Worm (Caenorhabditis elegans): ENCODE results near the gene Y41C4A.11.

The Y41C4A.11 gene

ce11 chrIII:11726590-11726989 lies 6.9 kb downstream of the Y41C4A.11 start, which contains the start of gene Y41C4A.12:
Gene Y41C4A.12 (minus strand): TSS chrIII:11726690.
- TF ChIP-seq pes-1 (GFP tag; IDR thresholded peaks at IDR 0.05): no peak
- no peak for TF ChIP-seq flt-1 (GFP tag; IDR thresholded peaks at IDR 0.05)
- TF ChIP-seq ama-1 (optimal IDR thresholded peaks at IDR 0.05): no peak
- no peak for TF ChIP-seq tbx-37 (GFP tag; conservative IDR thresholded peaks at IDR 0.05)
- TF ChIP-seq B0310.2 (tag; optimal IDR thresholded peaks at IDR 0.05): no peak
- no peak for TF ChIP-seq hmbx-1 (tag; optimal IDR thresholded peaks at IDR 0.05)
- TF ChIP-seq ets-7 (tag; optimal IDR thresholded peaks at IDR 0.05): no peak
- TF ChIP-seq hmg-4 (GFP tag; optimal IDR thresholded peaks at IDR 0.05): no peak
- TF ChIP-seq ceh-36 (tag; optimal IDR thresholded peaks at IDR 0.05): no peak
- no peak for TF ChIP-seq tra-4 (tag; optimal IDR thresholded peaks at IDR 0.05)
- no peak for TF ChIP-seq sea-1 (GFP tag; conservative IDR thresholded peaks at IDR 0.05)
- no peak for TF ChIP-seq F13C5.2 (tag; optimal IDR thresholded peaks at IDR 0.05)

ce11 chrIII:11727010-11727409 lies 7.3 kb downstream of the Y41C4A.11 start:
- no peak for TF ChIP-seq aly-1 (tag; optimal IDR thresholded peaks at IDR 0.05)
- TF ChIP-seq sea-1 (GFP tag; conservative IDR thresholded peaks at IDR 0.05): no peak
- no peak for TF ChIP-seq scrt-1 (GFP tag; IDR thresholded peaks at IDR 0.05)
- TF ChIP-seq ama-1 (optimal IDR thresholded peaks at IDR 0.05): no peak
- no peak for TF ChIP-seq pes-1 (GFP tag; IDR thresholded peaks at IDR 0.05)
- no peak for TF ChIP-seq tra-4 (tag; optimal IDR thresholded peaks at IDR 0.05)
- TF ChIP-seq hnd-1 (tag; optimal IDR thresholded peaks at IDR 0.05): no peak
- no peak for TF ChIP-seq F13C5.2 (tag; optimal IDR thresholded peaks at IDR 0.05)
- TF ChIP-seq tbx-11 (GFP tag; IDR thresholded peaks at IDR 0.05): no peak
- no peak for TF ChIP-seq hmbx-1 (tag; optimal IDR thresholded peaks at IDR 0.05)
- TF ChIP-seq hmg-4 (GFP tag; optimal IDR thresholded peaks at IDR 0.05): no peak
- TF ChIP-seq tbx-37 (GFP tag; conservative IDR thresholded peaks at IDR 0.05): no peak
- no peak for TF ChIP-seq ets-7 (tag; optimal IDR thresholded peaks at IDR 0.05)
- TF ChIP-seq ceh-13 (GFP tag; optimal IDR thresholded peaks at IDR 0.05): no peak
- TF ChIP-seq ceh-36 (tag; optimal IDR thresholded peaks at IDR 0.05): no peak

DNA sequence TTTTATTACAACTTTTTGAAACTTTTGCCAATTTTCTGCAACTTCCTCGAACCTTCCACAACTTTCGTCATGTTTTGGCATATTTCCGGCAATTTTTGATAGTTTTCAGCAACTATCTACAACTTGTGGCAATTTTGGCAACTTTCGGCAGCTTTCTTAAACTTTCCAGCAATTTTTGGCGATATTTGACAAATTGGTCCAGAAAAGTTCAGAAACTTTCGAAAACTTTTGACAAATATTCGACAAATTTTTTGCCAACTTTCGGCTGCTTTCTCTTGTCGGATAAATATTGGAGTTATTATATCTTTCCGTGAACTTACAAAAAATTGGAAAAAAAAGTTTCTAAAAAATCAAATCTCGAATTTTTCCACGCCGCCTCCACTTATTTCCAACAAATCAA lies 10.7 kb downstream of the Y41C4A.11 start, which contains the start of gene Y41C4A.18:
Y41C4A.18 (plus strand) TSS at position 301 of the 400 bp plus-strand sequence.
- TF ChIP-seq hmg-4 (GFP tag; optimal IDR thresholded peaks at IDR 0.05): no peak
- TF ChIP-seq pes-1 (GFP tag; IDR thresholded peaks at IDR 0.05): no peak
- no peak for TF ChIP-seq ceh-13 (GFP tag; optimal IDR thresholded peaks at IDR 0.05)
- no peak for TF ChIP-seq tra-4 (tag; optimal IDR thresholded peaks at IDR 0.05)

- TF ChIP-seq tbx-11 (GFP tag; IDR thresholded peaks at IDR 0.05): no peak
- TF ChIP-seq pes-1 (GFP tag; IDR thresholded peaks at IDR 0.05): no peak
- TF ChIP-seq aly-1 (tag; optimal IDR thresholded peaks at IDR 0.05): no peak
- no peak for TF ChIP-seq ets-7 (tag; optimal IDR thresholded peaks at IDR 0.05)
Measured at ce11 chrIII:11730850-11731249, 11.2 kb downstream of the Y41C4A.11 start.

ce11 chrIII:11731491-11731890 lies 11.8 kb downstream of the Y41C4A.11 start:
- TF ChIP-seq hnd-1 (tag; optimal IDR thresholded peaks at IDR 0.05): no peak
- no peak for TF ChIP-seq hmg-4 (GFP tag; optimal IDR thresholded peaks at IDR 0.05)

- TF ChIP-seq tbx-11 (GFP tag; IDR thresholded peaks at IDR 0.05) (no peak), scrt-1 (GFP tag; IDR thresholded peaks at IDR 0.05) (no peak), pes-1 (GFP tag; IDR thresholded peaks at IDR 0.05) (no peak), hmbx-1 (tag; optimal IDR thresholded peaks at IDR 0.05) (no peak), F13C5.2 (tag; optimal IDR thresholded peaks at IDR 0.05) (no peak), hmg-4 (GFP tag; optimal IDR thresholded peaks at IDR 0.05) (no peak), sea-1 (GFP tag; conservative IDR thresholded peaks at IDR 0.05) (no peak), tra-4 (tag; optimal IDR thresholded peaks at IDR 0.05) (no peak), aly-1 (tag; optimal IDR thresholded peaks at IDR 0.05) (no peak), ceh-13 (GFP tag; optimal IDR thresholded peaks at IDR 0.05) (no peak), ceh-36 (tag; optimal IDR thresholded peaks at IDR 0.05) (no peak), hnd-1 (tag; optimal IDR thresholded peaks at IDR 0.05) (no peak), ets-7 (tag; optimal IDR thresholded peaks at IDR 0.05) (no peak), ama-1 (optimal IDR thresholded peaks at IDR 0.05) (no peak)
Measured at ce11 chrIII:11732056-11732455, 12.4 kb downstream of the Y41C4A.11 start, which contains the start of gene Y41C4A.21. Gene Y41C4A.21 (plus strand): TSS chrIII:11732356.

DNA sequence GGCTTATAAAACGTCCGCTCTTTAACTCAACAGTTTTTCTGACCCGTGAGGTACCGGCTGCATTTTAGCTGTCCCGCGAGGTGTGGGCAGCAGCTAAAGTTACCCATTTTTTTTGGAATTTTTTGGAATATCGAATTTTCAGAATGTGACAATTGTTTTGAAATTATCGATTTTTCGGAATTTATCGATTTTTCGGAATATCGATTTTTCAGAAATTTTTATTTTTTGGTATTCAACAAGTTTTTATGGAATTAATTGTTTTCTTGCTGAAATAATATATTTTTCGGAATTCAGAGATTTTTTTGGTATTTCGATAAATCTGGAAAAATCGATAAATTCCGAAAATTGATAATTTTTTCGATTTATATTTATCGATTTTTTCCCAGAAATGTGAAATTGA lies 13.3 kb downstream of the Y41C4A.11 start:
- TF ChIP-seq tra-4 (tag; optimal IDR thresholded peaks at IDR 0.05): no peak
- TF ChIP-seq hmg-4 (GFP tag; optimal IDR thresholded peaks at IDR 0.05): no peak
- no peak for TF ChIP-seq F13C5.2 (tag; optimal IDR thresholded peaks at IDR 0.05)
- no peak for TF ChIP-seq tbx-37 (GFP tag; conservative IDR thresholded peaks at IDR 0.05)
- TF ChIP-seq ets-7 (tag; optimal IDR thresholded peaks at IDR 0.05): no peak
- no peak for TF ChIP-seq aly-1 (tag; optimal IDR thresholded peaks at IDR 0.05)
- TF ChIP-seq pes-1 (GFP tag; IDR thresholded peaks at IDR 0.05): no peak
- no peak for TF ChIP-seq hmbx-1 (tag; optimal IDR thresholded peaks at IDR 0.05)
- no peak for TF ChIP-seq scrt-1 (GFP tag; IDR thresholded peaks at IDR 0.05)
- TF ChIP-seq ceh-13 (GFP tag; optimal IDR thresholded peaks at IDR 0.05): no peak
- no peak for TF ChIP-seq B0310.2 (tag; optimal IDR thresholded peaks at IDR 0.05)
- TF ChIP-seq ceh-36 (tag; optimal IDR thresholded peaks at IDR 0.05): no peak
- TF ChIP-seq sea-1 (GFP tag; conservative IDR thresholded peaks at IDR 0.05): no peak
- no peak for TF ChIP-seq ama-1 (optimal IDR thresholded peaks at IDR 0.05)
- no peak for TF ChIP-seq tbx-11 (GFP tag; IDR thresholded peaks at IDR 0.05)

- TF ChIP-seq F13C5.2 (tag; optimal IDR thresholded peaks at IDR 0.05): no peak
- TF ChIP-seq tbx-37 (GFP tag; conservative IDR thresholded peaks at IDR 0.05): no peak
- no peak for TF ChIP-seq ceh-36 (tag; optimal IDR thresholded peaks at IDR 0.05)
- TF ChIP-seq tra-4 (tag; optimal IDR thresholded peaks at IDR 0.05): no peak
- no peak for TF ChIP-seq scrt-1 (GFP tag; IDR thresholded peaks at IDR 0.05)
- TF ChIP-seq tbx-11 (GFP tag; IDR thresholded peaks at IDR 0.05): no peak
- no peak for TF ChIP-seq B0310.2 (tag; optimal IDR thresholded peaks at IDR 0.05)
- TF ChIP-seq hmg-4 (GFP tag; optimal IDR thresholded peaks at IDR 0.05): no peak
- no peak for TF ChIP-seq ceh-13 (GFP tag; optimal IDR thresholded peaks at IDR 0.05)
- no peak for TF ChIP-seq hnd-1 (tag; optimal IDR thresholded peaks at IDR 0.05)
- TF ChIP-seq aly-1 (tag; optimal IDR thresholded peaks at IDR 0.05): no peak
- TF ChIP-seq hmbx-1 (tag; optimal IDR thresholded peaks at IDR 0.05): no peak
Measured at ce11 chrIII:11737527-11737926, 17.9 kb downstream of the Y41C4A.11 start, which contains the start of gene sup-1. Gene sup-1 (minus strand): TSS chrIII:11737627.

Measured in whole organism, early embryonic.